Worm (Caenorhabditis elegans): ENCODE results near the gene set-6.

- no peak for TF ChIP-seq elt-2 (tag; optimal IDR thresholded peaks at IDR 0.05)
- TF ChIP-seq alr-1 (tag; optimal IDR thresholded peaks at IDR 0.05; ENCODE audit: borderline replicate concordance) = no peak
Observed at ce11 chrX:11931559-11931958, 42.9 kb downstream of the set-6 start, which contains the start of gene dot-1.4.

All from whole organism, L1 larva.